Fruit fly (Drosophila melanogaster): Measurements from ENCODE around the gene srw.

Gene srw

dm6 chr3L:4288591-4289056 lies 5.3 kb upstream of the srw start, which contains the start of gene Hexo1 (continued):
- TF ChIP-seq CG12219 (GFP tag; optimal IDR thresholded peaks at IDR 0.05): peak; percentile 34
- no peak for TF ChIP-seq CG1233 (GFP tag; optimal IDR thresholded peaks at IDR 0.05)
- no peak for TF ChIP-seq CG10543 (GFP tag; optimal IDR thresholded peaks at IDR 0.05)
- no peak for TF ChIP-seq maf-S (GFP tag; optimal IDR thresholded peaks at IDR 0.05)
- peak; percentile 59 for TF ChIP-seq nom (GFP tag; optimal IDR thresholded peaks at IDR 0.05)
- TF ChIP-seq sens (GFP tag): peak; percentile 21
- TF ChIP-seq CG12769 (tag; optimal IDR thresholded peaks at IDR 0.05): peak; percentile 12
- TF ChIP-seq CG34376 (GFP tag; optimal IDR thresholded peaks at IDR 0.05): peak; percentile 79
- TF ChIP-seq CG6791 (GFP tag; IDR thresholded peaks at IDR 0.05; ENCODE audit: partially characterized antibody): 0 out of 3 replicates have a peak, but pooled peaks have one; percentile 22
- peak; percentile 23 for TF ChIP-seq CrebB (tag; optimal IDR thresholded peaks at IDR 0.05)
- no peak for TF ChIP-seq Gug (GFP tag; IDR thresholded peaks at IDR 0.05)
- TF ChIP-seq CG8290 (GFP tag; optimal IDR thresholded peaks at IDR 0.05): no peak
- TF ChIP-seq CG8290 (tag; optimal IDR thresholded peaks at IDR 0.05): peak in 1 of 2 experiments; percentile 51
- peak; percentile 40 for TF ChIP-seq CG17359 (tag; optimal IDR thresholded peaks at IDR 0.05)
- no peak for TF ChIP-seq CG3995 (GFP tag; optimal IDR thresholded peaks at IDR 0.05)
- TF ChIP-seq CG2129 (GFP tag; IDR thresholded peaks at IDR 0.05; ENCODE audit: partially characterized antibody): no peak
- no peak for TF ChIP-seq croc (GFP tag; conservative IDR thresholded peaks at IDR 0.05)
- peak; percentile 82 for TF ChIP-seq Med (GFP tag)
- TF ChIP-seq chinmo (GFP tag; IDR thresholded peaks at IDR 0.05; ENCODE audit: partially characterized antibody): 0 out of 4 replicates have a peak, but pooled peaks have one; percentile 47
- TF ChIP-seq CG43689 (GFP tag; IDR thresholded peaks at IDR 0.05): no peak
- TF ChIP-seq CG13424 (tag; optimal IDR thresholded peaks at IDR 0.05): peak; percentile 42
- TF ChIP-seq BtbVII (GFP tag; optimal IDR thresholded peaks at IDR 0.05): peak; percentile 21
- TF ChIP-seq bab2 (GFP tag; optimal IDR thresholded peaks at IDR 0.05): peak; percentile 13
- no peak for TF ChIP-seq CHES-1-like (GFP tag; optimal IDR thresholded peaks at IDR 0.05)
- TF ChIP-seq CG13287 (GFP tag; IDR thresholded peaks at IDR 0.05; ENCODE audit: partially characterized antibody): peak; percentile 23; the same call in 1 of the 2 replicates
- TF ChIP-seq row (GFP tag; IDR thresholded peaks at IDR 0.05): peak; percentile 79
- peak; percentile 19 for TF ChIP-seq sd (tag; optimal IDR thresholded peaks at IDR 0.05)
- TF ChIP-seq CG2120 (GFP tag; optimal IDR thresholded peaks at IDR 0.05): peak; percentile 53
- no peak for TF ChIP-seq dmrt11E (tag; optimal IDR thresholded peaks at IDR 0.05)
- no peak for TF ChIP-seq CG11398 (GFP tag; optimal IDR thresholded peaks at IDR 0.05)
- no peak for TF ChIP-seq H15 (GFP tag; IDR thresholded peaks at IDR 0.05)
- no peak for TF ChIP-seq scrt (GFP tag; optimal IDR thresholded peaks at IDR 0.05)
- peak; percentile 80 for TF ChIP-seq sug (tag; optimal IDR thresholded peaks at IDR 0.05)
- TF ChIP-seq Xrp1 (GFP tag; IDR thresholded peaks at IDR 0.05): peak; percentile 27; the same call in 1 of the 2 replicates
- no peak for TF ChIP-seq CG32772 (GFP tag; IDR thresholded peaks at IDR 0.05)
- peak; percentile 48 for TF ChIP-seq CG13624 (GFP tag; optimal IDR thresholded peaks at IDR 0.05)
- TF ChIP-seq CG12236 (GFP tag; optimal IDR thresholded peaks at IDR 0.05): no peak
- TF ChIP-seq schlank (tag; optimal IDR thresholded peaks at IDR 0.05): no peak
- TF ChIP-seq Fer3 (tag; optimal IDR thresholded peaks at IDR 0.05): peak; percentile 25
- no peak for TF ChIP-seq gt (GFP tag; IDR thresholded peaks at IDR 0.05)
- peak; percentile 38 for TF ChIP-seq CG2712 (tag; optimal IDR thresholded peaks at IDR 0.05)
- no peak for TF ChIP-seq pb (GFP tag; optimal IDR thresholded peaks at IDR 0.05)
- TF ChIP-seq CkIIα-i1 (GFP tag; IDR thresholded peaks at IDR 0.05): no peak
- no peak for TF ChIP-seq mld (GFP tag; IDR thresholded peaks at IDR 0.05; ENCODE audit: partially characterized antibody)
- no peak for TF ChIP-seq Dip2 (GFP tag; IDR thresholded peaks at IDR 0.05)
- no peak for TF ChIP-seq C15 (GFP tag; IDR thresholded peaks at IDR 0.05)
- TF ChIP-seq Hsf (GFP tag; optimal IDR thresholded peaks at IDR 0.05): no peak
- no peak for TF ChIP-seq ttk (GFP tag; IDR thresholded peaks at IDR 0.05)
- TF ChIP-seq wdn (GFP tag; IDR thresholded peaks at IDR 0.05): 0 out of 2 replicates have a peak, but pooled peaks have one; percentile 33
- peak; percentile 33 for TF ChIP-seq Sox102F (GFP tag; optimal IDR thresholded peaks at IDR 0.05)
- no peak for TF ChIP-seq trh (GFP tag; optimal IDR thresholded peaks at IDR 0.05)
